Fruit fly (Drosophila melanogaster): ENCODE results near the gene CG6765.

CG6765 gene

dm6 chr3L:8528546-8528945, 16.0 kb downstream of the CG6765 start:
- TF ChIP-seq CG13204 (GFP tag; optimal IDR thresholded peaks at IDR 0.05): no peak
- no peak for TF ChIP-seq Ets98B (GFP tag; IDR thresholded peaks at IDR 0.05)
- no peak for TF ChIP-seq CG34367 (tag; optimal IDR thresholded peaks at IDR 0.05)
- no peak for TF ChIP-seq CG9948 (tag; optimal IDR thresholded peaks at IDR 0.05)
- no peak for TF ChIP-seq CG10348 (GFP tag; IDR thresholded peaks at IDR 0.05)
- TF ChIP-seq Snoo (tag; optimal IDR thresholded peaks at IDR 0.05): no peak
- no peak for TF ChIP-seq fd96Ca (GFP tag; IDR thresholded peaks at IDR 0.05)
- no peak for TF ChIP-seq CG14655 (GFP tag; optimal IDR thresholded peaks at IDR 0.05)
- TF ChIP-seq Pif1B (GFP tag; optimal IDR thresholded peaks at IDR 0.05): no peak
- no peak for TF ChIP-seq CG8159 (tag; optimal IDR thresholded peaks at IDR 0.05)
- no peak for TF ChIP-seq gl (tag; optimal IDR thresholded peaks at IDR 0.05)
- TF ChIP-seq Pif1A (GFP tag; optimal IDR thresholded peaks at IDR 0.05): no peak
- TF ChIP-seq CG8301 (tag; optimal IDR thresholded peaks at IDR 0.05): no peak
- TF ChIP-seq CG32121 (GFP tag; IDR thresholded peaks at IDR 0.05): no peak
- TF ChIP-seq CG4496 (GFP tag; IDR thresholded peaks at IDR 0.05): no peak
- no peak for TF ChIP-seq CG15710 (tag; optimal IDR thresholded peaks at IDR 0.05)
- TF ChIP-seq CG12605 (GFP tag; IDR thresholded peaks at IDR 0.05): no peak
- TF ChIP-seq D1 (tag; optimal IDR thresholded peaks at IDR 0.05): no peak
- TF ChIP-seq rn (GFP tag; IDR thresholded peaks at IDR 0.05): no peak

dm6 chr3L:8529701-8530100, 17.1 kb downstream of the CG6765 start:
- no peak for TF ChIP-seq CG32121 (GFP tag; IDR thresholded peaks at IDR 0.05)
- TF ChIP-seq rn (GFP tag; IDR thresholded peaks at IDR 0.05): no peak
- TF ChIP-seq fd96Ca (GFP tag; IDR thresholded peaks at IDR 0.05): no peak
- TF ChIP-seq Snoo (tag; optimal IDR thresholded peaks at IDR 0.05): no peak
- no peak for TF ChIP-seq Pif1B (GFP tag; optimal IDR thresholded peaks at IDR 0.05)
- no peak for TF ChIP-seq CG4496 (GFP tag; IDR thresholded peaks at IDR 0.05)
- TF ChIP-seq Ets98B (GFP tag; IDR thresholded peaks at IDR 0.05): no peak
- TF ChIP-seq CG17806 (tag; optimal IDR thresholded peaks at IDR 0.05): no peak
- TF ChIP-seq CG12605 (GFP tag; IDR thresholded peaks at IDR 0.05): no peak
- no peak for TF ChIP-seq CG14655 (GFP tag; optimal IDR thresholded peaks at IDR 0.05)
- no peak for TF ChIP-seq Pif1A (GFP tag; optimal IDR thresholded peaks at IDR 0.05)
- no peak for TF ChIP-seq D1 (tag; optimal IDR thresholded peaks at IDR 0.05)
- TF ChIP-seq CG10348 (GFP tag; IDR thresholded peaks at IDR 0.05): no peak
- no peak for TF ChIP-seq CG34367 (tag; optimal IDR thresholded peaks at IDR 0.05)
- TF ChIP-seq CG8301 (tag; optimal IDR thresholded peaks at IDR 0.05): no peak
- no peak for TF ChIP-seq CG8159 (tag; optimal IDR thresholded peaks at IDR 0.05)
- TF ChIP-seq CG13204 (GFP tag; optimal IDR thresholded peaks at IDR 0.05): no peak

- no peak for TF ChIP-seq CG9948 (tag; optimal IDR thresholded peaks at IDR 0.05)
- no peak for TF ChIP-seq fd96Ca (GFP tag; IDR thresholded peaks at IDR 0.05)
- TF ChIP-seq CG4496 (GFP tag; IDR thresholded peaks at IDR 0.05): 0 out of 3 replicates have a peak, but pooled peaks have one; percentile 14
- no peak for TF ChIP-seq Ets98B (GFP tag; IDR thresholded peaks at IDR 0.05)
- TF ChIP-seq CG12605 (GFP tag; IDR thresholded peaks at IDR 0.05): no peak
Observed at dm6 chr3L:8534386-8535306, 22.1 kb downstream of the CG6765 start, which contains the start of gene ergic53. Gene ergic53, plus strand, starts transcription at chr3L:8534977.

dm6 chr3L:8536387-8536786, 23.8 kb downstream of the CG6765 start:
- no peak for TF ChIP-seq CG12605 (GFP tag; IDR thresholded peaks at IDR 0.05)
- no peak for TF ChIP-seq CG15710 (tag; optimal IDR thresholded peaks at IDR 0.05)
- TF ChIP-seq fd96Ca (GFP tag; IDR thresholded peaks at IDR 0.05): no peak
- TF ChIP-seq Pif1B (GFP tag; optimal IDR thresholded peaks at IDR 0.05): no peak
- no peak for TF ChIP-seq Snoo (tag; optimal IDR thresholded peaks at IDR 0.05)
- TF ChIP-seq gl (tag; optimal IDR thresholded peaks at IDR 0.05): no peak
- no peak for TF ChIP-seq EcR (GFP tag; optimal IDR thresholded peaks at IDR 0.05)
- no peak for TF ChIP-seq D1 (tag; optimal IDR thresholded peaks at IDR 0.05)
- TF ChIP-seq rn (GFP tag; IDR thresholded peaks at IDR 0.05): no peak
- no peak for TF ChIP-seq Pif1A (GFP tag; optimal IDR thresholded peaks at IDR 0.05)
- TF ChIP-seq CG17806 (tag; optimal IDR thresholded peaks at IDR 0.05): no peak
- TF ChIP-seq CG4496 (GFP tag; IDR thresholded peaks at IDR 0.05): no peak
- TF ChIP-seq CG32121 (GFP tag; IDR thresholded peaks at IDR 0.05): no peak
- no peak for TF ChIP-seq Ets98B (GFP tag; IDR thresholded peaks at IDR 0.05)
- TF ChIP-seq CG9948 (tag; optimal IDR thresholded peaks at IDR 0.05): no peak
- no peak for TF ChIP-seq CG13204 (GFP tag; optimal IDR thresholded peaks at IDR 0.05)
- no peak for TF ChIP-seq CG8159 (tag; optimal IDR thresholded peaks at IDR 0.05)
- no peak for TF ChIP-seq CG14655 (GFP tag; optimal IDR thresholded peaks at IDR 0.05)
- TF ChIP-seq CG10348 (GFP tag; IDR thresholded peaks at IDR 0.05): no peak

- no peak for TF ChIP-seq Pif1A (GFP tag; optimal IDR thresholded peaks at IDR 0.05)
- no peak for TF ChIP-seq rn (GFP tag; IDR thresholded peaks at IDR 0.05)
- TF ChIP-seq Pif1B (GFP tag; optimal IDR thresholded peaks at IDR 0.05): no peak
- no peak for TF ChIP-seq D1 (tag; optimal IDR thresholded peaks at IDR 0.05)
- TF ChIP-seq fd96Ca (GFP tag; IDR thresholded peaks at IDR 0.05): no peak
- TF ChIP-seq CG34367 (tag; optimal IDR thresholded peaks at IDR 0.05): no peak
- TF ChIP-seq CG4496 (GFP tag; IDR thresholded peaks at IDR 0.05): no peak
- no peak for TF ChIP-seq CG13204 (GFP tag; optimal IDR thresholded peaks at IDR 0.05)
- no peak for TF ChIP-seq CG9948 (tag; optimal IDR thresholded peaks at IDR 0.05)
- no peak for TF ChIP-seq CG10348 (GFP tag; IDR thresholded peaks at IDR 0.05)
- no peak for TF ChIP-seq CG8301 (tag; optimal IDR thresholded peaks at IDR 0.05)
Observed at dm6 chr3L:8538355-8538754, 25.8 kb downstream of the CG6765 start.

dm6 chr3L:8540509-8540908, 27.9 kb downstream of the CG6765 start:
- no peak for TF ChIP-seq Pif1B (GFP tag; optimal IDR thresholded peaks at IDR 0.05)
- no peak for TF ChIP-seq fd96Ca (GFP tag; IDR thresholded peaks at IDR 0.05)
- TF ChIP-seq Ets98B (GFP tag; IDR thresholded peaks at IDR 0.05): no peak
- no peak for TF ChIP-seq Snoo (tag; optimal IDR thresholded peaks at IDR 0.05)
